Fruit fly (Drosophila melanogaster): ENCODE data around the gene Srp14.

DNA sequence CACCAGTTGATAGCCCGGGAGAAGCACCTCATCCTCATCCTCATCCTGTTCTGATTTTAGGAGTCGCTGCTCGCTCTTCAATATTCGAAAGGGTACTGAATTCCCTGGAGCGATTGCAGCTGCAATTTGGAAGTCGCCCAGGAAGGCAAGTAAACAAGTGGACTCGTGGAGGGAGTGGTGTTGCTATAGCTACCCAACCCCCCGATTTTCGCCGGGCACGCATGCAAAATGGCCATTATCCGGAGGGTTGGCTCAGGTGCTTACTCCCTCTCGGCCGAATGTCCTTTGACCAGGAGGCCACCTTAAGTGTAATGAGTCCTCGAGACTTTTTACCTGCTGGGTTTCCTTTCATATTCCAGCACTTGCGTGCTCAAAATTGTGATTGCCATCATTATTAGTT, 36.9 kb downstream of the Srp14 start, which contains the start of gene CG15923:
- TF ChIP-seq CG8632 (GFP tag; optimal IDR thresholded peaks at IDR 0.05) (no peak), Sox102F (GFP tag; optimal IDR thresholded peaks at IDR 0.05) (no peak), topi (GFP tag; optimal IDR thresholded peaks at IDR 0.05) (no peak), Hr4 (GFP tag; optimal IDR thresholded peaks at IDR 0.05) (no peak), CG3032 (tag; optimal IDR thresholded peaks at IDR 0.05) (no peak), pdm3 (GFP tag; optimal IDR thresholded peaks at IDR 0.05) (no peak)

All from whole organism, prepupa.